Fruit fly (Drosophila melanogaster): ENCODE measurements around the gene CG12355.

dm6 chr3L:15504687-15505086 is 9.3 kb upstream of the CG12355 start, which contains the start of gene CG7857:
- TF ChIP-seq Hnf4 (GFP tag; optimal IDR thresholded peaks at IDR 0.05) (no peak), Sp1 (GFP tag; optimal IDR thresholded peaks at IDR 0.05) (no peak), pan (optimal IDR thresholded peaks at IDR 0.05) (no peak), Jra (GFP tag; optimal IDR thresholded peaks at IDR 0.05) (no peak)

Data from whole organism, wandering third instar larva.